Worm (Caenorhabditis elegans) whole organism, mixed stage, embryonic: ENCODE data around the gene C07E3.8.

ENCODE experiments used
- M03D4.4 ChIP-seq: sonication (generic microtip); optimal IDR thresholded peaks from 2 replicates; lab custom pipeline; 2017; ENCODE audit warnings: mild to moderate bottlenecking, missing genetic modification characterization, missing compliant biosample characterization
- lin-32 ChIP-seq: fragments of 200-800 bp; sonication (Bioruptor generic); optimal IDR thresholded peaks from 2 replicates; lab custom pipeline; 2018; ENCODE audit warnings: mild to moderate bottlenecking, missing genetic modification characterization, missing compliant biosample characterization
- lsy-2 ChIP-seq: fragments of 150-350 bp; optimal IDR thresholded peaks from 2 replicates; lab custom pipeline; 2014; ENCODE audit warnings: missing biosample characterization, missing genetic modification characterization
- mls-2 ChIP-seq: sonication (generic microtip); optimal IDR thresholded peaks from 2 replicates; lab custom pipeline; 2016; ENCODE audit warnings: mild to moderate bottlenecking, missing genetic modification characterization, moderate library complexity, missing compliant biosample characterization
- nhr-237 ChIP-seq: fragments of 150-350 bp; optimal IDR thresholded peaks from 2 replicates; lab custom pipeline; 2014; ENCODE audit warnings: missing biosample characterization, missing genetic modification characterization
- nhr-28 ChIP-seq: fragments of 150-350 bp; optimal IDR thresholded peaks from 2 replicates; lab custom pipeline; 2014; ENCODE audit warnings: missing biosample characterization, missing genetic modification characterization
- nhr-76 ChIP-seq: sonication (generic microtip); optimal IDR thresholded peaks from 2 replicates; lab custom pipeline; 2017; ENCODE audit warnings: missing biosample characterization, missing genetic modification characterization
- sem-2 ChIP-seq: fragments of 200-800 bp; sonication (Bioruptor generic); optimal IDR thresholded peaks from 2 replicates; lab custom pipeline; 2018; ENCODE audit warnings: mild to moderate bottlenecking, missing genetic modification characterization, missing compliant biosample characterization
- snpc-4 ChIP-seq: fragments of 150-350 bp; optimal IDR thresholded peaks from 2 replicates; lab custom pipeline; 2014; ENCODE audit warnings: missing biosample characterization, missing genetic modification characterization
- tbx-8 ChIP-seq: fragments of 200-800 bp; sonication (Bioruptor generic); optimal IDR thresholded peaks from 2 replicates; lab custom pipeline; 2018; ENCODE audit warnings: mild to moderate bottlenecking, missing genetic modification characterization, moderate library complexity, missing compliant biosample characterization
- unc-39 ChIP-seq: fragments of 150-350 bp; optimal IDR thresholded peaks from 2 replicates; lab custom pipeline; 2014; ENCODE audit warnings: missing biosample characterization, missing genetic modification characterization
- unc-62 ChIP-seq: fragments of 150-350 bp; optimal IDR thresholded peaks from 2 replicates; lab custom pipeline; 2014; ENCODE audit warnings: missing biosample characterization, missing genetic modification reagents, missing genetic modification characterization
- zip-8 ChIP-seq: fragments of 150-350 bp; optimal IDR thresholded peaks from 2 replicates; lab custom pipeline; 2014; ENCODE audit warnings: missing biosample characterization, missing genetic modification characterization
- ztf-11 ChIP-seq: fragments of 150-350 bp; optimal IDR thresholded peaks from 2 replicates; lab custom pipeline; 2014; ENCODE audit warnings: missing biosample characterization, missing genetic modification characterization

DNA sequence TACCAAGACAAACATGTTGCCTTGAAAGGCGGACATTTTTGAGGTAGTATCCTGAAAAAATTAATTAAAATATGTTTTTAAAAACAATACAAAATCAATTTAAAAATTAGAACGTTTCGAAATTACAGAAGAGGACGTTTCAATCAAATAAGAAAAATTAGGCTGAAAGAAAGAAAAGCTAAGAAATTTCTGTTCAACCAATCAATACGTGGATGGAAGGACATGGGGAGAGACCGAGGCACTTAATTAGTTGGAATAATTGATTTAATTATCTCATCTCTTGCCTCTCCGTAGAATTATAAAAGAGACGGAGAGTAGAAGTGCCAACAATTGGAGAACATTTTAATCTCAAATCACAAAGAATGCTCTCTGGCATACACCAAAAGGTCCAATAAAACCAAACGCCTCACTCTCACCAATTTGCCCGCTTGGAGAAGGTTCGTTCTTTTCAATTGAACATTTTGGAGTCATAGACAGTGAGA, 17.5 kb downstream of the C07E3.8 start, which contains the start of gene ceh-58:
- TF ChIP-seq lin-32 (GFP tag; lab: Kevin White, UChicago) (no peak), nhr-76 (no peak), M03D4.4 (tag; lab: Kevin White, UChicago) (no peak), snpc-4 (tag; lab: Kevin White, UChicago) (no peak), tbx-8 (GFP tag; lab: Kevin White, UChicago) (no peak), nhr-28 (no peak), mls-2 (no peak), unc-62 (GFP tag; lab: Kevin White, UChicago) (no peak), nhr-237 (tag; lab: Kevin White, UChicago) (no peak), unc-39 (tag; lab: Kevin White, UChicago) (no peak), lsy-2 (no peak), ztf-11 (no peak), zip-8 (tag; lab: Kevin White, UChicago) (no peak), sem-2 (no peak)
